Worm (Caenorhabditis elegans): ENCODE measurements around the gene odr-1.

The odr-1 gene

DNA sequence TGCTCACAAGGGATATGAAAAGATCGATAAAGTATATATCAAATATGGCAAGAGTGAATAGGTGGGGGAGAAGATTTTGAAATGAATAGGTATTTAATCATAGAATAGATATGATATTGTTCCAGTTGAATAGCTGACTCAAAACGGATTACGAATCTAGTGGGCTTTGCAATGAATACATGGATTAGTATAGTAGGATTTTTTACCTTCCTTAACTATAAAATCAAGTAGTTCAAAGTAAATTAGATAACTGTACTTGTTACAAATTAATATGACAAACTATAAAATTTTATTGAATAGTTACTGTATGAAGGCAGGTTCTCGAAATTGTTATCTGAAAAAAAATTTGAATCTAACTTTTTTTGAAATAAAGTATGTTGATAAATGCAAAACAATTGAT lies at the start of gene odr-1:
odr-1 (minus strand) TSS at position 101 of the 400 bp plus-strand sequence.
- no peak for TF ChIP-seq unc-62 (GFP tag; optimal IDR thresholded peaks at IDR 0.05)

- no peak for TF ChIP-seq unc-62 (GFP tag; optimal IDR thresholded peaks at IDR 0.05)
These were observed 49.3 kb upstream of the odr-1 start, which contains the start of gene F54B11.7 for ce11 chrX:13600136-13600535. Gene F54B11.7, plus strand, starts transcription at chrX:13600436.

- TF ChIP-seq unc-62 (GFP tag; optimal IDR thresholded peaks at IDR 0.05), result no peak
These were observed 47.3 kb upstream of the odr-1 start, which contains the start of gene bra-1 for ce11 chrX:13598021-13598499. Gene bra-1, plus strand, starts transcription at chrX:13598449.

ce11 chrX:13596003-13596767 lies 45.4 kb upstream of the odr-1 start, which contains the start of gene F54B11.5:
Gene F54B11.5, minus strand, starts transcription at chrX:13596068.
- TF ChIP-seq unc-62 (GFP tag; optimal IDR thresholded peaks at IDR 0.05), result no peak

DNA sequence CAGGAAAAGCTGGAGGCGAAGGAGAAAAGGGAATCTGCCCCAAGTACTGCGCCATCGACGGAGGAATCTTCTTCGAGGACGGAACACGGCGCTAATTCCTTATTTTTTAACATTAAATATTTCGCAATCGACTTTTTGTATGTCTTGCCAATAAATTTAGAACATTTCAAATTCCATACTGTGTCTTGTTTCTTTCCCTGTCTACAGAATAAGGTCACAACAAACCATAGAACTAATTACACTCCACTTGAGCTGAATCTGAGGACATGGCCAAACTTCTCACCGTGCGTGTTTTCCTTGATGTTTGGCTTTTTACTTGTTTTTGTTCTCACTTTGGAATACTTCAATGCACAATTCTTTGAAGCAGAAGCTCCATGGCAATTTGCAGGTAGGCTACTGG lies 41.6 kb upstream of the odr-1 start, which contains the start of gene F54B11.4:
F54B11.4 (plus strand) TSS at position 301 of the 400 bp plus-strand sequence.
- no peak for TF ChIP-seq unc-62 (GFP tag; optimal IDR thresholded peaks at IDR 0.05)

- TF ChIP-seq unc-62 (GFP tag; optimal IDR thresholded peaks at IDR 0.05), result no peak
These were observed 41.2 kb upstream of the odr-1 start for ce11 chrX:13591953-13592352.

DNA sequence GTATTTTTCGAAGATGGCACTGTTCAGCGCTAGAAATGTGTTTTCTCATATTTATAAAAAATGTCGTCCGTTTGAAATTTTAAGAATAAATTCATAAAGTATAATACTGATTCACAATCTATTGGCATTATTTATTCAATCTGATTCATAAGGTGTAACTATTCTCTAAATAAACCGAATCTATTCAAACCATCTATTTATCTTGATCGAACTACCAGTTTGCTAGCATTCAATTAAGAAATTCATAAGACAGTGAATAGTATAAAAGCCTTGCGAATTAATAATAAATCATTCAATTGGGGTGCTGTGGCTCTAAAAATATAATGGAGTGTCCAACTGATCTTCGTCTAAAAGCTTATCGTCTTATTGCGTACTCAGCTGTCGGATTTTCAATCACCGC lies 40.4 kb upstream of the odr-1 start, which contains the start of gene col-44:
col-44 (plus strand) TSS at position 301 of the 400 bp plus-strand sequence.
- no peak for TF ChIP-seq unc-62 (GFP tag; optimal IDR thresholded peaks at IDR 0.05)

DNA sequence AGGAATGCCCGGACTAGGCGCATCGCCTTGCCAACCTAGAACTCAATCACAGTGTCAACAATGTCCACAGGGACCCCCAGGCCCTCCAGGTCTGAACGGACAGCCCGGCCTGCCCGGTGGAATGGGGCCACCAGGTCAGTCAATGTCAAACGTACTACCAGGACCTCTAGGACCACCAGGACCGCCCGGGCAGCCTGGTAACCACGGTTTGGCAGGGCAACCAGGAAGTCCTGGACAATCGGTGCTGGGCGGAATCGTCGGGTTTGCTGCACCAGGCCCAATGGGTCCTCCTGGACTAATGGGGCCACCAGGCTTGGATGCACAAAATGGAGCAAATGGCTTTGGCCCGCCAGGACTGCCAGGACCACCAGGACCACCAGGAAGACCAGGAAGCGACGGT lies 39.9 kb upstream of the odr-1 start:
- no peak for TF ChIP-seq unc-62 (GFP tag; optimal IDR thresholded peaks at IDR 0.05)

- TF ChIP-seq unc-62 (GFP tag; optimal IDR thresholded peaks at IDR 0.05), result no peak
These were observed 38.9 kb upstream of the odr-1 start, which contains the start of gene col-9 for ce11 chrX:13589735-13590134. Gene col-9, plus strand, starts transcription at chrX:13590035.

DNA sequence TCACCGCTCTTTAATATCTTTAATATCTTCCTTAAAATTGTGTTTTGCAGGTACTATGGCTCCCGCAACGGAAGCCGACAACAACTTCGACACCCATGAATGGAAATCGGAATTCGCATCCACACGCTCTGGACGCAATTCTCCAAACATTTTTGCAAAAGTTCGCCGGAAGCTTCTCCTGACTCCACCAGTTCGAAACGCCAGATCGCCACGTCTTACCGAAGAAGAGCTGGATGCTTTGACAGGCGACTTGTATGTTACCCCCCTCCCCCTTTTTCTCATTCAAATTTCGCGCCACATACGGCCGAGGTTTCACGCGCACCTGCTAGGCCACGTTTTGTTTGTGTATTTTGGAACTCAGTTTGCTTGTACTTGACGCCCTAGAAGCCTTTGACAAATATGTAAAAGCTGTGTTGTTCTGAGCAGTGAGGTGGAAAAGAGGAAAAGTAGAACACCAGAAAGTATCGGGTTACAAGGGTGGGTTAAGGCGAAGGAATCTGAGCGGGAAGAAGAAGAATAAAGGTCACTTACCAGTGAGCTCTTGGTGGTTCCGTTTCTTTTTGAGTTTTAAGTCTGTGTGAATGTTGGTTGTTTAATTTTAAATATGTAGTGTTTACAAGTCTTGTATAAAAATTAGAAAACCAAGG lies 34.1 kb upstream of the odr-1 start, which contains the start of gene unc-84:
unc-84 (plus strand) TSS at position 51 of the 647 bp plus-strand sequence.
- TF ChIP-seq unc-62 (GFP tag; optimal IDR thresholded peaks at IDR 0.05), result no peak

DNA sequence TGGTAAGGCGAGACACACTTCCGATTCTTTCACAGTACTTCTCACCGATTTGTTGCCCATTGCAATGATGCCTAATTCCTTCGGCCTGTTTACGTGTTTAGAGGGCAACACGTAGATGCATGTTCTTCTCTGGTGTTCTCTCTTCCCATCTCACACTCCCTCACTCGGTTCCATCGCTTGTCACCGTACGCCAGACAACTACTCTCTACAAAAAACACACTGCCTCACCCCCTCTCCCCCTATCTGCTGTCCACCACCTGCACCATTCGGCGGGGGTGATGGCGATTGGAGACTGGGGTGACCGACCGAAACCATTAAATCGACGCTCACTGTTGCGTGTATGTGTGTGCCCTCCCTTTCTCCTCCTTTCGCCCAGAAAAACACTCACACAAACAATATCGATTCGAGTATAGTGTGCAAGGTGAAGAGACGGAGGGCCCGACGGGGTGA lies 33.1 kb upstream of the odr-1 start:
- TF ChIP-seq unc-62 (GFP tag; optimal IDR thresholded peaks at IDR 0.05), result no peak

ce11 chrX:13581820-13582219 lies 31.0 kb upstream of the odr-1 start, which contains the start of gene F54B11.10:
Gene F54B11.10, plus strand, starts transcription at chrX:13582120.
- TF ChIP-seq unc-62 (GFP tag; optimal IDR thresholded peaks at IDR 0.05), result no peak

DNA sequence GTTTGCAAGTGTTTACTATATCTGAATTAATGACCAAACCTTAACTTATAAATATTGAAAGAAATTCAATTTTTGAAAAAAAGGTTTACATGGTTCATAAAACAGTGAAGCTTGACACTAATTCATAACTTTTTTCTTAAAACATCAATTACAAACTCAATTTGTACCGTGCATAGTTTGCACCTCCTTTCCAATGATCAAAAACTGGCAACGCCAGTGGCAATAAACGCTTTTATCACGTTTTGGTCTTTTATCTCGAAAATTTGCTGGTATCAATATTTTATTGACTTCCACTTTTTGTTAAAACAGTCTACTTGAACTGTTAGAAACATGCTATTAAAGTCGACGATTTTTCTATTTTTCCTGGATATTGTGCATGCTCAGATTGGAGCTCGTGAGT lies 27.7 kb upstream of the odr-1 start, which contains the start of gene F54B11.11:
F54B11.11 (plus strand) TSS at position 301 of the 400 bp plus-strand sequence.
- TF ChIP-seq unc-62 (GFP tag; optimal IDR thresholded peaks at IDR 0.05), result no peak

- no peak for TF ChIP-seq unc-62 (GFP tag; optimal IDR thresholded peaks at IDR 0.05)
These were observed 23.2 kb upstream of the odr-1 start for ce11 chrX:13574029-13574428.

DNA sequence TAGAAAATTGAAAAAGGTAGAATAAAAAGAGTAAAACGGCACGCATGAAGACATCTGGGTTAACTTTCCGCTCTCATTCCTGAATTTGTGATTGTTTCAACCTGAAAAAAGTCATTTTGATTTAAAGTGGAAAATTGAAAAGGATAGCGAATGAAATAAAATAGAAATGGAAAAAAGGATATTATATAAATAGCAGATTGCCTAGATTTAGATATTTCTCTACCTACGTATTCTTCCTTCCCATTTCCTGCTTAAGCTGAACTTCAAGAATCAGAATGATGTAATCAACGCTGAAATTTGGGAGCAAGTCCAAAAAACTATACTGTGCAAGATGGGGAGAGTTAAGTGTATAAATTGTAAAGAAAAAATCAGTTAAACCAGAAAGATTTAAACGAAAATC lies 19.1 kb upstream of the odr-1 start, which contains the start of gene R01E6.7:
R01E6.7 (minus strand) TSS at position 101 of the 400 bp plus-strand sequence.
- no peak for TF ChIP-seq unc-62 (GFP tag; optimal IDR thresholded peaks at IDR 0.05)

DNA sequence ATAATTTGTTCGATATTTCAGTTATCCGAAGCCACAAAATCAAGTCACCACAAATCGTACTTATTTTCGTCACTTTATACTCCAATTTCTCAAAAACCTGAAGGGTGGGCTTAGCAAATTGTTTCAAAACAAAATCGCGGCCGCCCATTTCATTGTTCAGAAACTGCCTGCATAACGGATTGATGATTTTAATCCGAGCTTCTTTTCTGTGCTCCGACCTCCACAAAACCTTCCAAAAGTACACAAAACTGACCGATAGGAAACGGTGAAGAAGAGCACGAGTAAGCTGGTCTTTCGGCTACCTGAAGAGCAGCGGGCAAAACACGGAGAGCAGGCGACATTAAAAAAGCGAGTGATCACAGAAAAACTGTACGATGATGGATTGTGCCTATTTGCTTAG lies 15.6 kb upstream of the odr-1 start, which contains the start of gene R01E6.2:
R01E6.2 (minus strand) TSS at position 101 of the 400 bp plus-strand sequence.
- TF ChIP-seq unc-62 (GFP tag; optimal IDR thresholded peaks at IDR 0.05), result no peak
